Fruit fly (Drosophila melanogaster): ENCODE measurements around the gene obst-G.

The obst-G gene

DNA sequence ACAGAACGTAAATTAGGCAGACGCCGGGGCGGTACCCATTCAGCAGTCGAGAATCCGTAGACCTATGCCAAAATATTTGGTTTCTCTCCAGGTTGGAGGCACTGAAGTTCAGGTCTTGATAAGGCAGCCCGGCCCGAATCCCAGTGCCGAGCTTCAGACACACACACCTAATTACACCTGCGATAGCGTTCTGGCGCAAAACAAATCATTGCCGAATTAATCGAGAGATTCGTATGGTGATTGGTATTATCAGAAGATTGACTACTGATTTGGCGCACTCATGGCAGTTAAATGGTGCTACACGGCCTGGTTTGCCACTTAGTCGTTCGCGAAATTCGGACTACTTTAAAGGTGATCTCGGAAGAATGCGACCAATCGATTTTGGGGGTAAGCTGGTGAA is 5.8 kb downstream of the obst-G start, which contains the start of gene CG7252:
TSS of gene CG7252 (plus strand) at position 319 of the 400 bp plus-strand sequence.
- TF ChIP-seq CTCF (optimal IDR thresholded peaks at IDR 0.05) = no peak
- TF ChIP-seq CG8478 (optimal IDR thresholded peaks at IDR 0.05) = no peak

DNA sequence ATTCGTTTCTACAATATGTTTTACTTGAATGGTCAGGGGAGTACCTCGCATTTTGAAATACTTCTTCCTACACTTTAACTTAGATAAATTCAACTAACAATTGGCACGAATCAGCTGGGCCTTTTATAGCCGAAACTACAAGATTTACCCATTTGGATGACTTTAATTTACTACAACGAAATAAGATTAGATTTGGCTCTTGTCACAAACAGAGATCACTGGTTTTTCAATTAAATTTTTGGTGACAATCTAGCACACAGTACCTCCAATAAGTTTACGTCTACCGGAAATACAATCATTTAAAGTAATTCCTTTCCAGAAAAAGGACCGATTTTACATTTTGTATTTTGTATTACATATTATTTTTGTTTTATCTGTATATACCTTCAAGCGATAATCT is 8.4 kb downstream of the obst-G start, which contains the start of gene CG5883:
TSS of gene CG5883 (minus strand) at position 101 of the 400 bp plus-strand sequence.
- no peak for TF ChIP-seq CTCF (optimal IDR thresholded peaks at IDR 0.05)
- no peak for TF ChIP-seq CG8478 (optimal IDR thresholded peaks at IDR 0.05)

DNA sequence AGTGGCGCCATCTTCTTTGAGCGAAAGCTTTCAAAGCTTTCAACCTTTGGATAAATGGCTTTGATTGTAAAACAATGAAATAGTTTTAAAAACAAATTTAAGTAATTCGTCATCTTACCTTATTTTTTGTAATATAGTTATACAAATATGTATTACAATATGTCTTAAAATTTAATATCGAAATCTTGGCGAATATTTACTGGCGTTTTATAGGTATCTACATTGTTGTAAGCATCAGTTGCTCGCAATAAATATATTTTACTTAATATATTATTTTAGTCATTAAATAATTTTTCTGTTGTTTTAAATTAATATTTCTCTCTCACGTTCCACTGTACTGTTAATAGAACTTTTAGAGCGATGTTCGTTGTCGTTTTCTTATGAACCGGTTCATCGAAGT is 11.5 kb downstream of the obst-G start, which contains the start of gene Rpt4R:
TSS of gene Rpt4R (plus strand) at position 301 of the 400 bp plus-strand sequence.
- no peak for TF ChIP-seq CG8478 (optimal IDR thresholded peaks at IDR 0.05)

DNA sequence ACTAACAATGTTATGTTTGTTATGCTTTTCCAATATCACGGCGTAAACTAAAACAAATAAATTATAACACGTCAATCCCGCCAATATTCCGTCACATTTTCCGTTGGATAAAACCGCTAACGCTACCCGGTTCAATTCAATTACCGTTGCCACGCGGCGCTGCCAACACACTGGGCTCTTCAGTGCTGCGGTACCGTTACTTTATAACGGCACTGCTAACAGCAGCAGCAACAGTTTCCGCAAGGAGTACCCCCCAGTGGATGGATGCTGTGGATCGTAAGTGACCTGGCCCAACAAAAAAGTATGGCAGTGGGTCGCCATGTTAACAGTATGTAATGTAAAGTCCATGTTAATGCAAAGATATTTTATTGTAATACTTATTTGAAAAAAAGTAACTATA is 14.4 kb downstream of the obst-G start, which contains the start of gene CG44837:
TSS of gene CG44837 (minus strand) at position 157 of the 400 bp plus-strand sequence.
- no peak for TF ChIP-seq CG8478 (optimal IDR thresholded peaks at IDR 0.05)
- TF ChIP-seq CTCF (optimal IDR thresholded peaks at IDR 0.05) = no peak

DNA sequence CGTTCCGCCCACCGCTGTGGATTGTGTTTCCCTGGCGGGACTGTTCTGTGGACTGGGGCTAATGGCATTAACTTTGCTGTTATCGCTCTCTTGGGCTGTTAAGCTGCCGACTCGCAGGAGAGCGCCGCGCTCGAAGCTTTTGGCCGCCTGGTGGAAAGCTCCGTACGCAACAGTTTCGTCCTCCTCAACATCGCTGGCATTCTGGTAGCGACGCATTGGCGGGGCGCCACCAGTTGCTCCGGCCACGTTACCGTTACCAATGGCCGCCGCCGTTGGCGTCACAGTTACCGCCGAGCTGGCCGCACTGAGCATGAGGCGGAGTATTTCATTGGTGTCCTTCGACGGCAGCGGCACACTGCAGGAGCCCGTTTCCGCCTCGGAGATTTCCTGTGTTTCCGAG is 15.8 kb downstream of the obst-G start:
- TF ChIP-seq CG8478 (optimal IDR thresholded peaks at IDR 0.05) (no peak), CTCF (optimal IDR thresholded peaks at IDR 0.05) (no peak)

DNA sequence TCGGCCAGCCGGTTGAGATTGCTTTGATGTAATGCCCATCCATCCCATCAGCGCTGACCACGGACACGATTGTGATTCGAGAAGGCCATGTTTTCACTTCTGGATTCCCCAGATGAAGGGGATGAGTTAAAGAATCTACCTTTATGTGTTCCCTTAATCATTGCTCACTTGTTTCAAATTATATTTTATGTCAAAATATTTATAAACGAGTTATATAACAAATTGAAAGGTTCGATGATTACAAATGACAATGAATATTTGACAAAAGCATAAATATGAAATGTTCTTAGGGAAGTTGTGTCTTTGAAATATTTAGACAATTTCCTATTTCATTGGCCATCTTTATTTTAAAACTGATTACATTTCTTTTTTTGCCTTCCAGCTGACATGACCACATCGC is 21.5 kb downstream of the obst-G start:
- no peak for TF ChIP-seq CG8478 (optimal IDR thresholded peaks at IDR 0.05)
- no peak for TF ChIP-seq CTCF (optimal IDR thresholded peaks at IDR 0.05)

DNA sequence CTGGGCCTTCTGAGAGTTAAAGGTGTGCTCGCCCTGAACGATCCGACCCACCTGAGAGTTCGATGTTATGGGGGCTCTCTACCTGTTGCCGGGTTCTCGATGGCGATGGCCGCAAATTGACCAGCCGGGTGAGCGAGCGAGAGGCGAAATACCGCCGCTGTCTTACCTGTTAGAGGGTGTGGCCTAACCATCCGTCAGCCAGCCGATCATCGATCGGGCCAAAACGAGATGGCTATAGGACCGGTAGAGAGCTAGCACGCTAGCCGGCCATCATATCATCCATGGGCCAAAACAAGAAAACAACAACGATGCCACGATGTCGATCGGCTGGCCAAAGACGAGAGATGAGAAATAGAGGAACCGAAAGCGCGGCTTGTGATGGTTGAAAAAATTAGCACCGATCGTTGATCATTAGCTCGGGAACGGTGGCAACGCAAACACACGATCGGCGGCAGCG is 25.8 kb downstream of the obst-G start, which contains the start of gene byn:
TSS of gene byn (plus strand) at position 407 of the 457 bp plus-strand sequence.
- TF ChIP-seq CG8478 (optimal IDR thresholded peaks at IDR 0.05) (no peak), CTCF (optimal IDR thresholded peaks at IDR 0.05) (no peak)

DNA sequence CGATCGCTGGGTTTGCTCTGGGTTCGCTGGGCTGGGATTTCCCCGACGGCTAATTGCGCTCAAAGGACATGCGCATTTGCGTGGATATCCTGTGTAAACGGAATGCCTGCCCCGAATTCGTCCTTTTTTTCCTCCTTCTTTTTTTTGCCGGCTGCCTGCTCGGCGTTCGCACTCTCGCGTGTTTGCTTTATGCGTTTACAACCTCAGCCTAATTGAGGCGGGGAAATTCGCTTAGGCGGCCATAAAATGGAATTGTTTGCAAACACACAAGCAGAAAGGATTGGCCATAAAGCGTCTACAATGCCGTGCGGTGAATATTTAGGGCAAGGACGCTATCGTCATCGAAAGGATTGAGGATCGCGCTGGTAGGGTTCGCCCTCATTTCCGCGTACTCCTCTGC is 27.7 kb downstream of the obst-G start:
- TF ChIP-seq CTCF (optimal IDR thresholded peaks at IDR 0.05) (no peak), CG8478 (optimal IDR thresholded peaks at IDR 0.05) (no peak)

DNA sequence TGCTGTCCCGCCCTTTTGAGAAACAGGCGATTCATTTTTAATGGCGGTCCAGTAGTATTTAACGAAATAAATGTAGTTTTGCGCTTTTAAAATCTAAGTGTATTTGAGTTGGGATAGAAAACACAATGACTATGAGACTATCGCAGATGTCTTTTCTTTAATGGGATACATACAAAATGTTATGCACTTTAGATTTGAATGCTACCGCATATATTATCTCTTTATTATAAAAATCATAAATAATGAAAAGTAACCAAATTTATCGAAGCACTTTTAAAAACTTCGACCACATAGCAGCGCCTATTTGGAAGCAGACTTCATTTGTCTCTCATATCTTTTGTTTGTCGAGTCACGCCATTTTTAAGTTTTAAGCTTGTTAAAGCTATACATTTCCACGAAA is 28.5 kb downstream of the obst-G start, which contains the start of gene SdhAL:
TSS of gene SdhAL (minus strand) at position 101 of the 400 bp plus-strand sequence.
- TF ChIP-seq CTCF (optimal IDR thresholded peaks at IDR 0.05) (no peak), CG8478 (optimal IDR thresholded peaks at IDR 0.05) (no peak)

DNA sequence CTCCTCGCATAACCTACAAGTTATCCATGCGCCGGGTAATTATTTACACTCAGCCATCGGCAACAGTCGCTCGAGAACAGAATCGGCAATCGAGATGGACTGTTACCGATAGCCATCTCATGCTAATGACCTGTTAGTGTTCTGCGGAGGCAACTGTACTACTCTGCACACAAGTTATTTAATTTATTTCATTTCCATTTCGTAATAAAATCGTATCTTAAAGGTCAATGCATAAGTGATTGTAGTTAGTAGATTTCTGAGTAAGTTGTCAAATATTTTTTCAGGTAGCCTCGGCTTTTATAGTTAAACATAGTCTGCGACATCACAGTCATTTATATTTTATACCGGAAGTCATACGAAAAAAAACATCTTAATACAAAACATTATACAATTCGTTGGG is 31.9 kb downstream of the obst-G start, which contains the start of gene CG11588:
TSS of gene CG11588 (plus strand) at position 301 of the 400 bp plus-strand sequence.
- TF ChIP-seq CG8478 (optimal IDR thresholded peaks at IDR 0.05) (no peak), CTCF (optimal IDR thresholded peaks at IDR 0.05) (no peak)

DNA sequence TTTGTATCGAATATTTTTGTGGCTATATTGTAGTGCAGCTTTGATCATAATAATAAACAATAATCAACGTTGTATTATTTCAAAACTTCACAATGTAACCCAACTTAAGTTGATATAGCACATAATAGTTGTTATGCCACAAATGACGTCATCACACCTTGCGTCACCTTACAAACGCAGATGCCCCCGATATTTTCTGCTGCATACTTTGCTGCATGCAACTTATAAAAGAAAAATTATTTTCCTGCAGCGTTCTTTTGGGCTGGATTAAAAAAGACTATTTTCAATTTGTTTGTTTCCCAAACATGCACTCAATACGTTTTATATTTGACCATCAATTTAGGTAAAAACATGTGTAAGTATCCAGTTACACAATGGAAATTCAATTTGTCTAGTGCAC is 34.9 kb downstream of the obst-G start:
- TF ChIP-seq CTCF (optimal IDR thresholded peaks at IDR 0.05) (peak; percentile 28 to 44), CG8478 (optimal IDR thresholded peaks at IDR 0.05) (no peak)
